Worm (Caenorhabditis elegans): ENCODE data around the gene F41C3.1.

ce11 chrII:4728687-4729086 lies 23.4 kb upstream of the F41C3.1 start:
- no peak for TF ChIP-seq pha-4 (GFP tag; IDR thresholded peaks at IDR 0.05)
- TF ChIP-seq pha-4 (tag; optimal IDR thresholded peaks at IDR 0.05) = no peak
- TF ChIP-seq zag-1 (tag; optimal IDR thresholded peaks at IDR 0.05) = no peak
- no peak for TF ChIP-seq lsy-2 (tag; optimal IDR thresholded peaks at IDR 0.05)
- no peak for TF ChIP-seq dmd-9 (GFP tag; IDR thresholded peaks at IDR 0.05)
- TF ChIP-seq hlh-30 (tag; optimal IDR thresholded peaks at IDR 0.05; ENCODE audit: insufficient read depth) = peak; percentile 31

Measured in whole organism, L4 larva.